Worm (Caenorhabditis elegans) whole organism, L1 larva: ENCODE measurements around the gene srxa-1.

Source experiments
- F16B12.6 ChIP-seq: fragments of 150-350 bp; optimal IDR thresholded peaks from 2 replicates; lab custom pipeline; 2014; ENCODE audit warnings: missing biosample characterization, missing genetic modification characterization
- Y116A8C.19 ChIP-seq: sonication (generic microtip); optimal IDR thresholded peaks from 2 replicates; lab custom pipeline; 2016; ENCODE audit warnings: missing compliant biosample characterization, missing genetic modification characterization, borderline replicate concordance
- aha-1 ChIP-seq: fragments of 150-350 bp; optimal IDR thresholded peaks from 2 replicates; lab custom pipeline; 2014; ENCODE audit warnings: missing biosample characterization, missing genetic modification characterization
- alr-1 ChIP-seq: fragments of 200-800 bp; sonication (Bioruptor generic); optimal IDR thresholded peaks from 2 replicates; lab custom pipeline; 2018; ENCODE audit warnings: borderline replicate concordance, mild to moderate bottlenecking, missing genetic modification characterization, missing compliant biosample characterization
- aly-2 ChIP-seq: fragments of 150-350 bp; optimal IDR thresholded peaks from 2 replicates; lab custom pipeline; 2014; ENCODE audit warnings: missing biosample characterization, missing genetic modification characterization
- ama-1 ChIP-seq: fragments of 150-350 bp; optimal IDR thresholded peaks from 2 replicates; lab custom pipeline; 2014
- ceh-63 ChIP-seq: fragments of 200-800 bp; sonication (Bioruptor generic); optimal IDR thresholded peaks from 2 replicates; lab custom pipeline; 2018; ENCODE audit warnings: mild to moderate bottlenecking, missing genetic modification characterization, missing compliant biosample characterization
- ceh-8 ChIP-seq: fragments of 200-800 bp; sonication (Bioruptor generic); optimal IDR thresholded peaks from 2 replicates; lab custom pipeline; 2018; ENCODE audit warnings: mild to moderate bottlenecking, missing genetic modification characterization, moderate library complexity, missing compliant biosample characterization
- ceh-82 ChIP-seq, 3 experiments: fragments of 150-350 bp in 1 of 3; sonication (generic microtip) in 2 of 3; optimal IDR thresholded peaks; 2 replicates each; lab custom pipeline; 2014 to 2017; ENCODE audit warnings: missing biosample characterization in 3 of 3, missing genetic modification characterization in 3 of 3
- ceh-88 ChIP-seq: fragments of 200-800 bp; sonication (Bioruptor generic); IDR thresholded peaks from 2 replicates; pipeline ENCODE4 v1.3.6; 2022; ENCODE audit warnings: missing genetic modification characterization, missing compliant biosample characterization
- ces-1 ChIP-seq: fragments of 150-350 bp; optimal IDR thresholded peaks from 2 replicates; lab custom pipeline; 2014; ENCODE audit warnings: missing biosample characterization, missing genetic modification reagents, missing genetic modification characterization
- dsc-1 ChIP-seq: sonication (generic microtip); optimal IDR thresholded peaks from 2 replicates; lab custom pipeline; 2016; ENCODE audit warnings: mild to moderate bottlenecking, missing genetic modification characterization, missing compliant biosample characterization
- egl-13 ChIP-seq: sonication (generic microtip); optimal IDR thresholded peaks from 2 replicates; lab custom pipeline; 2016; ENCODE audit warnings: missing genotype, missing genetic modification reagents, missing genetic modification characterization, missing compliant biosample characterization
- egl-27 ChIP-seq, 2 experiments: fragments of 150-350 bp in 1 of 2; sonication (generic microtip); optimal IDR thresholded peaks; 3 replicates each; lab custom pipeline; 2017 to 2018; ENCODE audit warnings: missing biosample characterization in 2 of 2, missing genetic modification characterization in 2 of 2, missing genetic modification reagents in 2 of 2
- elt-2 ChIP-seq: sonication (generic microtip); optimal IDR thresholded peaks from 2 replicates; lab custom pipeline; 2016; ENCODE audit warnings: missing genetic modification characterization, mild to moderate bottlenecking, inconsistent platforms, missing compliant biosample characterization, missing genetic modification reagents
- elt-3 ChIP-seq, 6 experiments: fragments of 150-350 bp in 1 of 6; sonication (generic microtip); optimal IDR thresholded peaks; 2 replicates each; lab custom pipeline; 2017 to 2018; ENCODE audit warnings: missing biosample characterization in 6 of 6, missing genetic modification characterization in 6 of 6, inconsistent platforms in 1 of 6
- fkh-10 ChIP-seq: sonication (generic microtip); optimal IDR thresholded peaks from 2 replicates; lab custom pipeline; 2017; ENCODE audit warnings: missing biosample characterization, missing genetic modification reagents, missing genetic modification characterization
- fkh-8 ChIP-seq: sonication (generic microtip); optimal IDR thresholded peaks from 2 replicates; lab custom pipeline; 2016; ENCODE audit warnings: mild to moderate bottlenecking, missing genetic modification characterization, missing compliant biosample characterization
- grh-1 ChIP-seq: fragments of 200-800 bp; sonication (Bioruptor generic); IDR thresholded peaks from 2 replicates; pipeline ENCODE4 v1.3.6; 2022; ENCODE audit warnings: missing genetic modification reagents, missing genetic modification characterization, missing compliant biosample characterization
- hlh-17 ChIP-seq: fragments of 200-800 bp; sonication (Bioruptor generic); optimal IDR thresholded peaks from 2 replicates; lab custom pipeline; 2018; ENCODE audit warnings: missing genetic modification characterization, mild to moderate bottlenecking, missing compliant biosample characterization, moderate library complexity, borderline replicate concordance
- hlh-4 ChIP-seq: sonication (generic microtip); optimal IDR thresholded peaks from 2 replicates; lab custom pipeline; 2016; ENCODE audit warnings: mild to moderate bottlenecking, missing genetic modification characterization, missing compliant biosample characterization
- irx-1 ChIP-seq: sonication (generic microtip); optimal IDR thresholded peaks from 2 replicates; lab custom pipeline; 2016; ENCODE audit warnings: missing genetic modification characterization, missing compliant biosample characterization
- jun-1 ChIP-seq: fragments of 150-350 bp; optimal IDR thresholded peaks from 2 replicates; lab custom pipeline; 2014; ENCODE audit warnings: missing biosample characterization, missing genetic modification reagents, missing genetic modification characterization
- lin-13 ChIP-seq: fragments of 150-350 bp; optimal IDR thresholded peaks from 2 replicates; lab custom pipeline; 2014; ENCODE audit warnings: missing biosample characterization, missing genetic modification reagents, missing genetic modification characterization
- lin-14 ChIP-seq: fragments of 200-800 bp; sonication (Bioruptor generic); optimal IDR thresholded peaks from 2 replicates; lab custom pipeline; 2018; ENCODE audit warnings: mild to moderate bottlenecking, missing genetic modification characterization, moderate library complexity, missing compliant biosample characterization
- lin-35 ChIP-seq, 2 experiments: fragments of 150-350 bp; optimal IDR thresholded peaks; 2 replicates each; lab custom pipeline; 2014; ENCODE audit warnings: missing biosample characterization in 2 of 2, missing genetic modification characterization in 2 of 2, missing genetic modification reagents in 2 of 2
- lin-39 ChIP-seq: fragments of 150-350 bp; optimal IDR thresholded peaks from 2 replicates; lab custom pipeline; 2014; ENCODE audit warnings: missing biosample characterization, missing genetic modification reagents, missing genetic modification characterization
- mdl-1 ChIP-seq, 2 experiments: fragments of 150-350 bp; optimal IDR thresholded peaks; 2 replicates each; lab custom pipeline; 2014 to 2017; ENCODE audit warnings: missing biosample characterization in 2 of 2, missing genetic modification characterization in 2 of 2, inconsistent platforms in 1 of 2
- mef-2 ChIP-seq: fragments of 150-350 bp; optimal IDR thresholded peaks from 2 replicates; lab custom pipeline; 2014; ENCODE audit warnings: missing biosample characterization, missing genetic modification characterization
- mep-1 ChIP-seq: fragments of 150-350 bp; optimal IDR thresholded peaks from 2 replicates; lab custom pipeline; 2014; ENCODE audit warnings: missing biosample characterization, missing genetic modification characterization
- nhr-19 ChIP-seq: fragments of 200-800 bp; sonication (Bioruptor generic); conservative IDR thresholded peaks from 2 replicates; pipeline ENCODE4 v1.3.6; 2022; ENCODE audit warnings: missing genetic modification characterization, missing compliant biosample characterization
- nhr-71 ChIP-seq: sonication (generic microtip); optimal IDR thresholded peaks from 2 replicates; lab custom pipeline; 2016; ENCODE audit warnings: mild to moderate bottlenecking, missing genetic modification characterization, moderate library complexity, missing compliant biosample characterization
- nhr-85 ChIP-seq: sonication (generic microtip); peaks from one replicate; lab custom pipeline; 2016; ENCODE audit warnings: missing genetic modification characterization, inconsistent platforms, missing compliant biosample characterization
- nhr-90 ChIP-seq: sonication (generic microtip); optimal IDR thresholded peaks from 2 replicates; lab custom pipeline; 2016; ENCODE audit warnings: mild to moderate bottlenecking, missing genetic modification characterization, missing compliant biosample characterization; ENCODE audit not compliant: poor library complexity
- pag-3 ChIP-seq: sonication (generic microtip); optimal IDR thresholded peaks from 2 replicates; lab custom pipeline; 2017; ENCODE audit warnings: missing genetic modification characterization, mild to moderate bottlenecking, missing compliant biosample characterization, antibody characterized with exemption, borderline replicate concordance; ENCODE audit not compliant: insufficient read depth
- pax-3 ChIP-seq: fragments of 200-800 bp; sonication (Bioruptor generic); optimal IDR thresholded peaks from 2 replicates; lab custom pipeline; 2018; ENCODE audit warnings: mild to moderate bottlenecking, missing genetic modification characterization, moderate library complexity, missing compliant biosample characterization
- pqm-1 ChIP-seq: sonication (generic microtip); optimal IDR thresholded peaks from 3 replicates; lab custom pipeline; 2017; ENCODE audit warnings: missing biosample characterization, missing genetic modification characterization
- skn-1 ChIP-seq: fragments of 150-350 bp; optimal IDR thresholded peaks from 2 replicates; lab custom pipeline; 2014; ENCODE audit warnings: missing biosample characterization, missing genetic modification characterization
- snu-23 ChIP-seq: sonication (generic microtip); optimal IDR thresholded peaks from 2 replicates; lab custom pipeline; 2016; ENCODE audit warnings: missing genetic modification characterization, missing compliant biosample characterization
- sox-4 ChIP-seq: sonication (generic microtip); optimal IDR thresholded peaks from 2 replicates; lab custom pipeline; 2016; ENCODE audit warnings: missing genetic modification characterization, missing compliant biosample characterization
- sptf-1 ChIP-seq: fragments of 150-350 bp; optimal IDR thresholded peaks from 2 replicates; lab custom pipeline; 2014; ENCODE audit warnings: missing biosample characterization, missing genetic modification characterization
- tbx-2 ChIP-seq: sonication (generic microtip); optimal IDR thresholded peaks from 2 replicates; lab custom pipeline; 2016; ENCODE audit warnings: missing genetic modification characterization, missing compliant biosample characterization
- tlp-1 ChIP-seq: fragments of 150-350 bp; optimal IDR thresholded peaks from 2 replicates; lab custom pipeline; 2014; ENCODE audit warnings: missing biosample characterization, missing genetic modification characterization
- unc-86 ChIP-seq: sonication (generic microtip); optimal IDR thresholded peaks from 2 replicates; lab custom pipeline; 2016; ENCODE audit warnings: missing genetic modification characterization, missing compliant biosample characterization
- unc-98 ChIP-seq: fragments of 200-800 bp; sonication (Bioruptor generic); IDR thresholded peaks from 2 replicates; pipeline ENCODE4 v1.3.6; 2022; ENCODE audit warnings: missing genetic modification characterization, missing compliant biosample characterization
- vab-15 ChIP-seq: sonication (generic microtip); optimal IDR thresholded peaks from 2 replicates; lab custom pipeline; 2017; ENCODE audit warnings: missing genotype, mild to moderate bottlenecking, missing genetic modification characterization, missing compliant biosample characterization
- xbp-1 ChIP-seq: sonication (generic microtip); optimal IDR thresholded peaks from 2 replicates; lab custom pipeline; 2016; ENCODE audit warnings: missing genetic modification characterization, missing compliant biosample characterization
- zag-1 ChIP-seq: fragments of 150-350 bp; optimal IDR thresholded peaks from 2 replicates; lab custom pipeline; 2014; ENCODE audit warnings: missing biosample characterization, missing genetic modification characterization

srxa-1 gene

DNA sequence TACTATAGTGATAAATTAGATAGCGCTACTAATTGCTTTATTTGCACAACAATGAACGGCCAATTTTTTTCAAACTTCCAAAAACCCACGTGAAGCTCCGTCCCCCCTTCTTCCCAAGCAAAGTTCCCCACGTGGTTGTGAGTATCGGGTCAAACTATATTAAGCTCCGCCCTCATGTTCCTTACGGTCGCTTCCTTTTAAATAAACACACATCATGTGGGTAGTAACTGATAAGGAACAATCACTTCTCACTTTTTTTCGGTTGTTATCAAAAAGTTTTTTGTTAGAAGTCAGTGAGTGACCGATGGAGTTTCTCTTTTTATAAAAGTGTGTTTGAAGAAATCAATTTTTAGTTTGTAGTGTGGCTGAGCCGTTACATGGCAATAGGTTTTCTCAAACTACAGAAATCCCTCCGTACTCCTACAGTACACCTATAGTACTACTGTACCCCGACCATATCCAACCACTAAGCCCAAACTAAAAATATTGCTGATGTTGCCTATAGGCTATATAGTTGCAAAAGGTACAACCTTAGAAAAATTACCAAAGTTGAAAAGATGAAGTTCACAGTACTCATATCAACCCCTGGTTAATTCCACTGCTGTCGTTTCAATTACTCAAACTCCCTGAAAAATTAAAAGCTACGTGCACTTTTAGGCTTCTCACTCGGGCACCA is 19.4 kb upstream of the srxa-1 start (continued):
- TF ChIP-seq ceh-63 (GFP tag; lab: Kevin White, UChicago) (no peak), Y116A8C.19 (tag; lab: Kevin White, UChicago) (no peak), irx-1 (peak; percentile 18), fkh-10 (GFP tag; lab: Kevin White, UChicago) (no peak), ces-1 (GFP tag; lab: Kevin White, UChicago) (no peak), egl-27 (tag; optimal IDR thresholded peaks at IDR 0.05; lab: Kevin White, UChicago) (no peak), nhr-85 (peak; percentile 65), lin-39 (tag; lab: Kevin White, UChicago) (no peak), aha-1 (tag; lab: Kevin White, UChicago) (peak; percentile 40), unc-86 (tag; lab: Kevin White, UChicago) (no peak), tbx-2 (tag; lab: Kevin White, UChicago) (peak; percentile 20), hlh-4 (tag; lab: Kevin White, UChicago) (no peak), alr-1 (no peak), sptf-1 (tag; lab: Kevin White, UChicago) (no peak), grh-1 (GFP tag; lab: Robert Waterston, UW) (no peak), nhr-90 (tag; lab: Kevin White, UChicago) (peak; percentile 54), zag-1 (tag; lab: Kevin White, UChicago) (no peak), snu-23 (GFP tag; lab: Kevin White, UChicago) (no peak), nhr-71 (tag; lab: Kevin White, UChicago) (peak; percentile 37), pax-3 (tag; lab: Kevin White, UChicago) (no peak), ceh-8 (GFP tag; lab: Kevin White, UChicago) (no peak), xbp-1 (no peak), pqm-1 (no peak), lin-35 (GFP tag; optimal IDR thresholded peaks at IDR 0.05; lab: Kevin White, UChicago) (peak in 1 of 2 experiments; percentile 78), elt-2 (peak; percentile 94), mep-1 (no peak), sox-4 (tag; lab: Kevin White, UChicago) (no peak), lin-13 (GFP tag; lab: Kevin White, UChicago) (no peak), ceh-82 (tag; optimal IDR thresholded peaks at IDR 0.05; lab: Kevin White, UChicago) (no peak), mef-2 (tag; lab: Kevin White, UChicago) (no peak), jun-1 (tag; lab: Kevin White, UChicago) (no peak), tlp-1 (tag; lab: Kevin White, UChicago) (no peak), aly-2 (tag; lab: Kevin White, UChicago) (no peak), dsc-1 (tag; lab: Kevin White, UChicago) (no peak), F16B12.6 (no peak), skn-1 (no peak)

DNA sequence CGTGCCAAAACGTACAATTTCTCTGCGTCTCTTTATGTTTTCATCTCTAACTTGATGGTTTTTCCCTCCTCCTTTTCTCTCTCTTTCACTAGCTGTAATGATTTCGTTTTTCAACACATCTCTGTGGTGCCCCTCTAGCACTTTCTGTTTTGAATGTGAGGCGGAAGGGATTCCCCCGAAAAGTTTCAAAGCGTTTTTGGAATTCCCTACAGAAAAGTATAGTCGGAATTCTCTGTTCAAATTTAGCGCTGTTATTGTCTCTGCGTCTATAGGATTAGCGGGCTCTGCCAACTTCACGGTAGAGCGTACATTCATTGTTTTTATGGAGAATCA is 18.9 kb upstream of the srxa-1 start:
- TF ChIP-seq nhr-19 (GFP tag; lab: Robert Waterston, UW) = peak; percentile 56
- no peak for TF ChIP-seq aha-1 (tag; lab: Kevin White, UChicago)
- TF ChIP-seq irx-1 = no peak
- peak; percentile 9 for TF ChIP-seq pag-3 (tag; lab: Kevin White, UChicago)
- no peak for TF ChIP-seq hlh-17 (GFP tag; lab: Kevin White, UChicago)
- TF ChIP-seq ceh-63 (GFP tag; lab: Kevin White, UChicago) = no peak
- no peak for TF ChIP-seq alr-1
- TF ChIP-seq snu-23 (GFP tag; lab: Kevin White, UChicago) = peak; percentile 71
- TF ChIP-seq pqm-1 = no peak
- no peak for TF ChIP-seq egl-13
- peak; percentile 83 for TF ChIP-seq lin-14 (GFP tag; lab: Kevin White, UChicago)
- TF ChIP-seq tbx-2 (tag; lab: Kevin White, UChicago) = peak; percentile 11
- TF ChIP-seq vab-15 (tag; lab: Kevin White, UChicago) = no peak
- TF ChIP-seq mdl-1 (tag; optimal IDR thresholded peaks at IDR 0.05; lab: Kevin White, UChicago) = peak; percentile 27 to 89
- TF ChIP-seq pax-3 (tag; lab: Kevin White, UChicago) = no peak
- no peak for TF ChIP-seq elt-3 (tag; optimal IDR thresholded peaks at IDR 0.05; lab: Kevin White, UChicago)
- no peak for TF ChIP-seq fkh-10 (GFP tag; lab: Kevin White, UChicago)
- peak; percentile 59 for TF ChIP-seq lin-13 (GFP tag; lab: Kevin White, UChicago)
- TF ChIP-seq ama-1 = no peak
- TF ChIP-seq lin-39 (tag; lab: Kevin White, UChicago) = no peak
- TF ChIP-seq unc-86 (tag; lab: Kevin White, UChicago) = peak; percentile 13
- TF ChIP-seq egl-27 (tag; optimal IDR thresholded peaks at IDR 0.05; lab: Kevin White, UChicago) = no peak
- no peak for TF ChIP-seq unc-98
- peak; percentile 3 for TF ChIP-seq fkh-8
- TF ChIP-seq ceh-88 = no peak
- peak; percentile 41 for TF ChIP-seq skn-1
- TF ChIP-seq nhr-71 (tag; lab: Kevin White, UChicago) = peak; percentile 84
- no peak for TF ChIP-seq mef-2 (tag; lab: Kevin White, UChicago)
- TF ChIP-seq nhr-90 (tag; lab: Kevin White, UChicago) = no peak
